Worm (Caenorhabditis elegans): ENCODE measurements around the gene F17C11.12.

DNA sequence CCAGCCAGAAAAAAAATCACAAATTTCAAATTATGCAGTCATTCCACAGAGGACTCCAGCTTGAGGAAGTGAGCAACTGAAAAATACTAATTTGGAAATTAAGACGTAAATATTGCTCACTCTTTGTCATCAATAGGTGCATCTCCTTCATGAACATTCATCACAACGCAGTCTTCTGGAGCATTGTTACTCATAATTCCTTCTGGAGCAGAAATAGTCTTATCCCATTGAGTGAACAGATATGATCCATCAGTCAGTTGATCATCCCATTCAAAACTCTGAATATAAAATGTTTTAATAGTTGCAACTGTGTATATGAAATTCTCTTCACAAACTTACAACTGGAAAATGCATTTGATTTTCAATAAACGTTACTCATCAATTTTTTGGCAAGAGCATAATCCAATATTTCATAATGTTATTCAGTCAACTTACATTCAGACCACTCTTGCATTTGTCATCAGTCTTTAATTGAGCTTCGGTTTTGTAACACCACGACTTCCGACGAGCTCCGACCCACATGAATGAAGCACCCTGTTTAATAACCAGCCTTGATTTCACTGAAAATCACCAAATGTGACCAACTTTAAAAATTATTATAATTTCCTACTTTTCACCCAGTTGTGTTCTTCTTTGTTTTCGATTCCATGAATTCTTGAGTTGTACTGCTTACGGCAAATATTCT lies 16.9 kb upstream of the F17C11.12 start:
- TF ChIP-seq ceh-28 (tag; optimal IDR thresholded peaks at IDR 0.05) = no peak
- TF ChIP-seq skn-1 (tag; optimal IDR thresholded peaks at IDR 0.05) = no peak
- no peak for TF ChIP-seq fos-1 (tag; optimal IDR thresholded peaks at IDR 0.05)
- no peak for TF ChIP-seq nhr-28 (tag; optimal IDR thresholded peaks at IDR 0.05)

Measured in whole organism, L4 larva.